Fruit fly (Drosophila melanogaster) whole organism, prepupa: ENCODE results near the gene CG14435.

ENCODE experiments used
- Blimp-1 ChIP-seq: fragments of 200-800 bp; sonication (Bioruptor generic); optimal IDR thresholded peaks from 3 replicates; lab custom pipeline; 2017; ENCODE audit warnings: missing biosample characterization, missing genetic modification characterization, mild to moderate bottlenecking, moderate library complexity, missing genetic modification reagents
- CG10631 ChIP-seq: fragments of 200-800 bp; sonication (Bioruptor generic); optimal IDR thresholded peaks from 2 replicates; lab custom pipeline; 2016; ENCODE audit warnings: missing biosample characterization, missing genetic modification characterization
- CG10669 ChIP-seq: fragments of 200-800 bp; sonication (Bioruptor generic); optimal IDR thresholded peaks from 3 replicates; lab custom pipeline; 2018; ENCODE audit warnings: missing biosample characterization, mild to moderate bottlenecking, missing genetic modification characterization, moderate library complexity
- CG11294 ChIP-seq: fragments of 200-800 bp; sonication (Bioruptor generic); IDR thresholded peaks from 2 replicates; pipeline ENCODE4 v1.3.6; 2022; ENCODE audit warnings: missing biosample characterization, missing genetic modification characterization
- CG11902 ChIP-seq: fragments of 200-800 bp; sonication (Bioruptor generic); optimal IDR thresholded peaks from 3 replicates; lab custom pipeline; 2016; ENCODE audit warnings: missing biosample characterization, missing genetic modification characterization
- CG15336 ChIP-seq: fragments of 200-800 bp; sonication (Bioruptor generic); IDR thresholded peaks from 2 replicates; pipeline ENCODE4 v1.3.6; 2022; ENCODE audit warnings: missing biosample characterization, missing genetic modification characterization
- CG1621 ChIP-seq: fragments of 200-800 bp; sonication (Bioruptor generic); optimal IDR thresholded peaks from 3 replicates; lab custom pipeline; 2018; ENCODE audit warnings: missing biosample characterization, mild to moderate bottlenecking, missing genetic modification characterization
- CG16779 ChIP-seq: fragments of 200-800 bp; sonication (Bioruptor generic); optimal IDR thresholded peaks from 3 replicates; lab custom pipeline; 2017; ENCODE audit warnings: missing biosample characterization, mild to moderate bottlenecking, missing genetic modification characterization
- CG3032 ChIP-seq: fragments of 200-800 bp; optimal IDR thresholded peaks from 2 replicates; lab custom pipeline; 2019; ENCODE audit warnings: missing biosample characterization, mild to moderate bottlenecking, missing genetic modification characterization, moderate library complexity
- CG31627 ChIP-seq: fragments of 200-800 bp; sonication (Bioruptor generic); optimal IDR thresholded peaks from 3 replicates; lab custom pipeline; 2016; ENCODE audit warnings: missing biosample characterization, missing genetic modification characterization
- CG32006 ChIP-seq: fragments of 200-800 bp; sonication (Bioruptor generic); optimal IDR thresholded peaks from 3 replicates; lab custom pipeline; 2017; ENCODE audit warnings: missing biosample characterization, mild to moderate bottlenecking, missing genetic modification characterization
- CG3919 ChIP-seq: fragments of 200-800 bp; sonication (Bioruptor generic); optimal IDR thresholded peaks from 3 replicates; lab custom pipeline; 2016; ENCODE audit warnings: missing biosample characterization, missing genetic modification characterization
- CG6163 ChIP-seq: fragments of 200-800 bp; sonication (Bioruptor generic); IDR thresholded peaks from 3 replicates; pipeline ENCODE4 v1.3.6; 2022; ENCODE audit warnings: missing biosample characterization, missing genetic modification characterization
- CG6792 ChIP-seq: fragments of 200-800 bp; sonication (Bioruptor generic); optimal IDR thresholded peaks from 3 replicates; lab custom pipeline; 2016; ENCODE audit warnings: missing biosample characterization, missing genetic modification characterization
- CG7368 ChIP-seq: fragments of 200-800 bp; sonication (Bioruptor generic); optimal IDR thresholded peaks from 3 replicates; lab custom pipeline; 2016; ENCODE audit warnings: missing biosample characterization, missing genetic modification characterization
- CG8119 ChIP-seq: fragments of 200-800 bp; sonication (Bioruptor generic); IDR thresholded peaks from 3 replicates; pipeline ENCODE4 v1.3.6; 2022; ENCODE audit warnings: missing biosample characterization, missing genetic modification characterization
- CG9139 ChIP-seq: fragments of 200-800 bp; sonication (Bioruptor generic); optimal IDR thresholded peaks from 3 replicates; lab custom pipeline; 2017; ENCODE audit warnings: missing biosample characterization, mild to moderate bottlenecking, missing genetic modification characterization
- Eip75B ChIP-seq: fragments of 200-800 bp; sonication (Bioruptor generic); optimal IDR thresholded peaks from 3 replicates; lab custom pipeline; 2016; ENCODE audit warnings: missing biosample characterization, missing genetic modification characterization
- Eip78C ChIP-seq: fragments of 200-800 bp; sonication (Bioruptor generic); peaks from one replicate; lab custom pipeline; 2016; ENCODE audit warnings: missing biosample characterization, missing genetic modification characterization
- Eip93F ChIP-seq: fragments of 200-800 bp; sonication (Bioruptor generic); optimal IDR thresholded peaks from 2 replicates; lab custom pipeline; 2016; ENCODE audit warnings: missing biosample characterization, mild to moderate bottlenecking, missing genetic modification characterization
- Ets96B ChIP-seq: fragments of 200-800 bp; optimal IDR thresholded peaks from 2 replicates; lab custom pipeline; 2019; ENCODE audit warnings: missing biosample characterization, mild to moderate bottlenecking, missing genetic modification characterization, moderate library complexity
- Hr38 ChIP-seq: sonication (Bioruptor generic); optimal IDR thresholded peaks from 2 replicates; lab custom pipeline; 2016; ENCODE audit warnings: missing biosample characterization, missing genetic modification characterization
- Hr39 ChIP-seq: fragments of 200-800 bp; sonication (Bioruptor generic); optimal IDR thresholded peaks from 2 replicates; lab custom pipeline; 2016; ENCODE audit warnings: missing biosample characterization, missing genetic modification characterization
- Hr4 ChIP-seq: fragments of 200-800 bp; sonication (Bioruptor generic); optimal IDR thresholded peaks from 3 replicates; lab custom pipeline; 2016; ENCODE audit warnings: missing biosample characterization, missing genetic modification characterization
- Met ChIP-seq: fragments of 200-800 bp; sonication (Bioruptor generic); optimal IDR thresholded peaks from 3 replicates; lab custom pipeline; 2016; ENCODE audit warnings: missing biosample characterization, missing genetic modification characterization
- Smox ChIP-seq: fragments of 200-800 bp; sonication (Bioruptor generic); optimal IDR thresholded peaks from 3 replicates; lab custom pipeline; 2016; ENCODE audit warnings: missing biosample characterization, missing genetic modification characterization
- Sox102F ChIP-seq: fragments of 200-800 bp; sonication (Bioruptor generic); optimal IDR thresholded peaks from 2 replicates; lab custom pipeline; 2016; ENCODE audit warnings: missing biosample characterization, mild to moderate bottlenecking, missing genetic modification characterization
- Sox15 ChIP-seq: fragments of 200-800 bp; sonication (Bioruptor generic); optimal IDR thresholded peaks from 3 replicates; lab custom pipeline; 2016; ENCODE audit warnings: missing biosample characterization, missing genetic modification characterization
- achi ChIP-seq: fragments of 200-800 bp; sonication (Bioruptor generic); optimal IDR thresholded peaks from 3 replicates; lab custom pipeline; 2016; ENCODE audit warnings: missing biosample characterization, missing genetic modification characterization
- acj6 ChIP-seq: fragments of 200-800 bp; sonication (Bioruptor generic); optimal IDR thresholded peaks from 3 replicates; lab custom pipeline; 2016; ENCODE audit warnings: missing biosample characterization, missing genetic modification characterization
- dsx ChIP-seq: fragments of 200-800 bp; optimal IDR thresholded peaks from 3 replicates; lab custom pipeline; 2019; ENCODE audit warnings: missing biosample characterization, mild to moderate bottlenecking, missing genetic modification characterization, moderate library complexity; ENCODE audit not compliant: poor library complexity, severe bottlenecking
- eg ChIP-seq: fragments of 200-800 bp; sonication (Bioruptor generic); IDR thresholded peaks from 3 replicates; pipeline ENCODE4 v1.3.6; 2022; ENCODE audit warnings: missing biosample characterization, missing genetic modification characterization
- esn ChIP-seq: fragments of 200-800 bp; sonication (Bioruptor generic); optimal IDR thresholded peaks from 2 replicates; lab custom pipeline; 2016; ENCODE audit warnings: missing biosample characterization, mild to moderate bottlenecking, missing genetic modification characterization, moderate library complexity
- fd85E ChIP-seq: fragments of 200-800 bp; sonication (Bioruptor generic); optimal IDR thresholded peaks from 3 replicates; lab custom pipeline; 2016; ENCODE audit warnings: missing biosample characterization, missing genetic modification characterization
- fkh ChIP-seq: fragments of 200-800 bp; sonication (Bioruptor generic); optimal IDR thresholded peaks from 3 replicates; lab custom pipeline; 2017; ENCODE audit warnings: missing biosample characterization, mild to moderate bottlenecking, missing genetic modification characterization, moderate library complexity
- lz ChIP-seq: fragments of 200-800 bp; sonication (Bioruptor generic); optimal IDR thresholded peaks from 3 replicates; lab custom pipeline; 2016; ENCODE audit warnings: missing biosample characterization, missing genetic modification characterization
- net ChIP-seq: fragments of 200-800 bp; sonication (Bioruptor generic); optimal IDR thresholded peaks from 3 replicates; lab custom pipeline; 2016; ENCODE audit warnings: missing biosample characterization, missing genetic modification characterization
- salr ChIP-seq, 2 experiments: fragments of 200-800 bp; sonication (Bioruptor generic); optimal IDR thresholded peaks; 3 replicates each; lab custom pipeline; 2016 to 2018; ENCODE audit warnings: missing biosample characterization in 2 of 2, missing genetic modification characterization in 2 of 2, mild to moderate bottlenecking in 1 of 2
- spab ChIP-seq: fragments of 200-800 bp; sonication (Bioruptor generic); optimal IDR thresholded peaks from 2 replicates; lab custom pipeline; 2017; ENCODE audit warnings: missing biosample characterization, mild to moderate bottlenecking, missing genetic modification characterization, missing genetic modification reagents
- ss ChIP-seq, 2 experiments: fragments of 200-800 bp; sonication (Bioruptor generic); optimal IDR thresholded peaks; 2 replicates in 1 of 2; 3 replicates in 1 of 2; lab custom pipeline; 2017 to 2018; ENCODE audit warnings: mild to moderate bottlenecking in 2 of 2, missing biosample characterization in 2 of 2, missing genetic modification characterization in 2 of 2, moderate library complexity in 1 of 2
- svp ChIP-seq: fragments of 200-800 bp; sonication (Bioruptor generic); peaks from one replicate; lab custom pipeline; 2016; ENCODE audit warnings: missing biosample characterization, missing genetic modification characterization
- topi ChIP-seq: fragments of 200-800 bp; sonication (Bioruptor generic); optimal IDR thresholded peaks from 3 replicates; lab custom pipeline; 2016; ENCODE audit warnings: missing biosample characterization, missing genetic modification characterization
- vri ChIP-seq: fragments of 200-800 bp; sonication (Bioruptor generic); optimal IDR thresholded peaks from 3 replicates; lab custom pipeline; 2016; ENCODE audit warnings: missing biosample characterization, mild to moderate bottlenecking, missing genetic modification characterization

CG14435 gene

DNA sequence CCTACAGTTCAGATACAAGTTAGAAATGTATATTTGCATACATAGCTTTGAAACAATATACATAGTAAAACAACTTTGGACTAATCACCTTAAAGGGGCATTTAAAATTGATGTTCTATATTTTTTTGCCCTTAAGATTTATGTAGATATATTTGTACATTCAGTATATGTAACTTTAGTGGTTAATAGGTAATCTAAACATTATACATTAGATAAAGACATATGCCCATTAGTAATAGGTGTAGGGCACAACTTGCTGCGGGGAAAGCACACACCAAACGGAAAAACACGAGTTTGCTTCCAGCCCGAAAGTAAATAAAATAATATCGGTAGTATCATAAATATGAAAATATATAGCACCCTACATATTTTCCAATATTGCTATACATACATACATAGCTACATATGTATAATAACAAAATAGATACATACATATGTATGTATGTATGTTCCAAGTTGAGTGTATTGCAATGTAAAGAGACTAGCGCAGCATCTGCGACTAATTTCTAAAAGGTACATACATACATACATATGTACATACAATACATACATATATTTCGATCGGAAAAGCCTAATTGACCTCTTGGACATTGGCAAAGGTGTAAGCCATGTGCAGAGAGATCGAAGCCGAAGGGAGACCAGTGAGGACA lies 19.7 kb upstream of the CG14435 start, which contains the start of gene CG43736 (continued):
- TF ChIP-seq Sox102F (peak; percentile 91), CG11294 (peak; percentile 84), CG9139 (GFP tag; lab: Kevin White, UChicago) (peak; percentile 86), topi (GFP tag; lab: Kevin White, UChicago) (peak; percentile 96), achi (GFP tag; lab: Kevin White, UChicago) (peak; percentile 94), CG16779 (tag; lab: Kevin White, UChicago) (peak; percentile 89), Sox15 (peak; percentile 86), Ets96B (tag; lab: Kevin White, UChicago) (peak; percentile 96), Hr38 (no peak), Eip78C (GFP tag; lab: Kevin White, UChicago) (peak; percentile 99), CG6163 (GFP tag; lab: Robert Waterston, UW) (peak; percentile 87), fkh (GFP tag; lab: Kevin White, UChicago) (peak; percentile 73)
- TF ChIP-seq, all 60 proteins: peak for 59

DNA sequence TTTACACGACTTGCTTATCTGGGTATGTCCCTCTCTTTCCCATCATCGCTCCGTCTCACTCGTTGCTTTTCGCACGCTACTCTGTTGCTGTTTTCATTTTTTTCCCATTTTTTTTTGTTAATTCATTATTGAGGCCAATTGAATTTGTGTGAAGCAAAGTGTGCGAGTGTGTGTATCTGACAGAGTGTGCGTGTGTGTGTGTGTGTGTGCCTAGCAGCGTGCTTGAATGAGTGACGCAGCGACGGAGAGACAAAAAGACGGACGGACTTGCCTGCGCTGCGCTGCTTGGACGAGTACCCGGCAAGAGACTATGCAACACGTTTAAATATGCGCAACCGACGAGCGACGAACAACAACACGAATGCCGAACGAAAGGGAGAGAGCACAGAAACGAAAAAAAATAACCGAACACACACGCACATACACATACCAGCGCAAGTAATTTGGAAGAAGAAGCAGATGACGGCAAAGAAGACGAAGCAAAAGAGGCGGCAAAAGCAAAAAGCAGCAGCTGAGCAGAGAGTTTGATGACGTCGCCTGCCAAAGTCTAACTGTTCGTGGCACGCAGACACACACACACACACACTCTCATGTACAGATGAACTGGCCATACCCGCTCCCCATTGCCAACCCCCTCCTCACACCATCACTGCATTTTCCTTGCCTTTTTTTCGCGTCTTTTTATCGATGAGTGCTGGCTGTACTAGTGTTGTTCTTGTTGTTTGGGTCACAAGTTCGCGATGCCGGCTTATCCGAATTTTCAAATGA lies 19.0 kb upstream of the CG14435 start:
- TF ChIP-seq CG10631 (GFP tag; lab: Kevin White, UChicago) = no peak
- TF ChIP-seq CG6792 (GFP tag; lab: Kevin White, UChicago) = no peak
- peak; percentile 69 for TF ChIP-seq dsx (GFP tag; lab: Kevin White, UChicago)
- TF ChIP-seq ss (GFP tag; optimal IDR thresholded peaks at IDR 0.05; lab: Kevin White, UChicago) = peak in 1 of 2 experiments; percentile 3
- no peak for TF ChIP-seq Hr4 (GFP tag; lab: Kevin White, UChicago)
- peak; percentile 64 for TF ChIP-seq CG1621
- peak; percentile 53 for TF ChIP-seq vri (GFP tag; lab: Kevin White, UChicago)
- peak; percentile 6 for TF ChIP-seq Eip93F (GFP tag; lab: Kevin White, UChicago)
- peak; percentile 53; the same call in 1 of the 3 replicates for TF ChIP-seq eg
- TF ChIP-seq, all 60 proteins: peak for 6

DNA sequence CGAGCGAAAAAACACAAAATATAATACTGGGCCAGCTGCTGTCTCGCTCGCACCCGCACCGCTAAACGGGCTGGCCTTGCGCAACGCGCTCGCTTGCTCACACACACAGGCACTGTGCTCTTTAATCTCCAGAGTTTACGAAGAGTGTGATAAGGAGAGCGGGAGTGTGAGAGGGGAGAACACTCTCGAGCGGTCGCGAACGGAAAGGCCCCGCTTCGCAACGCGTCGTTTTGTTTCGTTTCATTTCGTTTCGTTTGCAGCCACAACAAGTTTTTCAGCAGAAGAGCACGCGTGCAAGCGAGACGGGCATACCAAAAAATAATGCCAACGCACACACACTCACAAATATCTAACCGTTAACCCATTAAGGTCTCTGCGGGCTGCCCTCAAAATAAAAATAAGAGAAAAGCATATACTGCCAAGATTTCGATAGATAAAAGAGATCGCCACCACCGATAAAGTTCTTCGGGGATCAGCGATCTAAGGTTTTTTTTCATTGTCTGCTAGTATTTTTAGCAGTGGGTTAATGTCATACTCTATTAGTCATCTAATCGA lies 17.9 kb upstream of the CG14435 start:
- TF ChIP-seq CG32006 (peak; percentile 88), esn (GFP tag; lab: Kevin White, UChicago) (peak; percentile 85), lz (GFP tag; lab: Kevin White, UChicago) (peak; percentile 86), Smox (GFP tag; lab: Kevin White, UChicago) (peak; percentile 85), CG11294 (peak; percentile 82), Eip93F (GFP tag; lab: Kevin White, UChicago) (peak; percentile 1), salr (GFP tag; optimal IDR thresholded peaks at IDR 0.05; lab: Kevin White, UChicago) (peak in 1 of 2 experiments; percentile 38), topi (GFP tag; lab: Kevin White, UChicago) (peak; percentile 88), CG6792 (GFP tag; lab: Kevin White, UChicago) (peak; percentile 54), CG8119 (peak; percentile 82), CG31627 (peak; percentile 79), net (peak; percentile 55), CG11902 (GFP tag; lab: Kevin White, UChicago) (peak; percentile 57), svp (peak; percentile 94), Hr39 (GFP tag; lab: Kevin White, UChicago) (peak; percentile 78), Met (GFP tag; lab: Kevin White, UChicago) (peak; percentile 86), Eip75B (GFP tag; lab: Kevin White, UChicago) (peak; percentile 69), Sox102F (peak; percentile 73), ss (GFP tag; optimal IDR thresholded peaks at IDR 0.05; lab: Kevin White, UChicago) (peak; percentile 64 to 78), fd85E (no peak), dsx (GFP tag; lab: Kevin White, UChicago) (peak; percentile 60), Hr38 (peak; percentile 41), CG3032 (peak; percentile 74), CG7368 (GFP tag; lab: Kevin White, UChicago) (peak; percentile 37), spab (GFP tag; lab: Kevin White, UChicago) (peak; percentile 55), CG1621 (peak; percentile 64), CG10669 (peak; percentile 75), CG15336 (peak; percentile 92), CG3919 (GFP tag; lab: Kevin White, UChicago) (peak; percentile 74), Blimp-1 (GFP tag; lab: Kevin White, UChicago) (peak; percentile 48), acj6 (GFP tag; lab: Kevin White, UChicago) (peak; percentile 68), achi (GFP tag; lab: Kevin White, UChicago) (peak; percentile 80)
